Worm (Caenorhabditis elegans) whole organism, late embryonic: ENCODE measurements around the gene hot-8.

ENCODE experiments used
- F13H6.1 ChIP-seq: sonication (generic microtip); optimal IDR thresholded peaks from 2 replicates; lab custom pipeline; 2016; ENCODE audit warnings: missing genetic modification characterization, missing compliant biosample characterization
- ceh-30 ChIP-seq: fragments of 150-350 bp; optimal IDR thresholded peaks from 2 replicates; lab custom pipeline; 2014; ENCODE audit warnings: missing biosample characterization, missing genetic modification characterization
- ceh-34 ChIP-seq: sonication (generic microtip); optimal IDR thresholded peaks from 2 replicates; lab custom pipeline; 2016; ENCODE audit warnings: mild to moderate bottlenecking, missing genetic modification characterization, missing compliant biosample characterization
- elt-2 ChIP-seq: sonication (generic microtip); optimal IDR thresholded peaks from 2 replicates; lab custom pipeline; 2016; ENCODE audit warnings: missing genetic modification reagents, missing genetic modification characterization, missing compliant biosample characterization
- gmeb-2 ChIP-seq: sonication (generic microtip); optimal IDR thresholded peaks from 2 replicates; lab custom pipeline; 2016; ENCODE audit warnings: missing genetic modification characterization, inconsistent platforms, missing compliant biosample characterization
- hlh-30 ChIP-seq: sonication (generic microtip); optimal IDR thresholded peaks from 2 replicates; lab custom pipeline; 2017; ENCODE audit warnings: antibody characterized with exemption, missing genetic modification characterization, missing compliant biosample characterization; ENCODE audit not compliant: insufficient read depth
- lim-6 ChIP-seq: sonication (generic microtip); optimal IDR thresholded peaks from 2 replicates; lab custom pipeline; 2016; ENCODE audit warnings: missing genetic modification characterization, missing compliant biosample characterization
- odd-2 ChIP-seq: sonication (generic microtip); optimal IDR thresholded peaks from 2 replicates; lab custom pipeline; 2017; ENCODE audit warnings: antibody characterized with exemption, mild to moderate bottlenecking, missing genetic modification characterization, missing compliant biosample characterization
- pha-4 ChIP-seq: fragments of 150-350 bp; optimal IDR thresholded peaks from 2 replicates; lab custom pipeline; 2018; ENCODE audit warnings: missing biosample characterization, missing genetic modification reagents, missing genetic modification characterization
- rnt-1 ChIP-seq: sonication (generic microtip); optimal IDR thresholded peaks from 2 replicates; lab custom pipeline; 2016; ENCODE audit warnings: missing genetic modification characterization, missing compliant biosample characterization
- unc-86 ChIP-seq: sonication (generic microtip); optimal IDR thresholded peaks from 2 replicates; lab custom pipeline; 2016; ENCODE audit warnings: missing genetic modification characterization, missing compliant biosample characterization

DNA sequence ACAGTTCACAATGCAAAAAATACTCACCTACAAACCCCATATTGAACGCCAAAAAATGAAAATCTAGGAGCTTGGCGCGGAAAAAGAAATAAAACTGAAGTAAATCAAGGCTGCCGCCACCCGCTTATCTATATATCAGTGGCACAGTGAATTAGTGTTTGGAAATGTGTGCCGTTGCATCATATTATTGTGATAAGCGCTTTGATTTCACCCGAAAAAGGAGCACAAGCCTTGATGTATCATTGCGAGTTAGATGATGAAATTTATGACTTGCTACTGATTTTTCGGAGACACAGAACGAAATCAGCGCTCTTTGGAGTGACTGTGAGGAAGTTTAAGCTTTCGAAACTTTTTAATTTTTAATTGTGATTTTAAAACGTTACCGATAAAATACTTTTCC, 31.6 kb upstream of the hot-8 start, which contains the start of the genes R193.2 and R193.6:
- TF ChIP-seq pha-4 (tag; lab: Kevin White, UChicago) (no peak), gmeb-2 (tag; lab: Kevin White, UChicago) (no peak), hlh-30 (tag; lab: Kevin White, UChicago) (no peak), F13H6.1 (no peak), lim-6 (no peak), rnt-1 (no peak), unc-86 (tag; lab: Kevin White, UChicago) (no peak), elt-2 (peak; percentile 43), odd-2 (tag; lab: Kevin White, UChicago) (no peak), ceh-30 (no peak), ceh-34 (tag; lab: Kevin White, UChicago) (no peak)
